Worm (Caenorhabditis elegans) whole organism, young adult: ENCODE measurements around the gene Y62H9A.12.

ENCODE experiments used
- madf-8 ChIP-seq: fragments of 200-800 bp; sonication (Bioruptor generic); conservative IDR thresholded peaks from 2 replicates; pipeline ENCODE4 v1.3.6; 2022; ENCODE audit warnings: missing genetic modification reagents, missing genetic modification characterization, missing compliant biosample characterization
- xnd-1 ChIP-seq: sonication (generic microtip); optimal IDR thresholded peaks from 2 replicates; lab custom pipeline; 2016; ENCODE audit warnings: missing genotype, missing genetic modification reagents, missing genetic modification characterization, missing compliant biosample characterization

DNA sequence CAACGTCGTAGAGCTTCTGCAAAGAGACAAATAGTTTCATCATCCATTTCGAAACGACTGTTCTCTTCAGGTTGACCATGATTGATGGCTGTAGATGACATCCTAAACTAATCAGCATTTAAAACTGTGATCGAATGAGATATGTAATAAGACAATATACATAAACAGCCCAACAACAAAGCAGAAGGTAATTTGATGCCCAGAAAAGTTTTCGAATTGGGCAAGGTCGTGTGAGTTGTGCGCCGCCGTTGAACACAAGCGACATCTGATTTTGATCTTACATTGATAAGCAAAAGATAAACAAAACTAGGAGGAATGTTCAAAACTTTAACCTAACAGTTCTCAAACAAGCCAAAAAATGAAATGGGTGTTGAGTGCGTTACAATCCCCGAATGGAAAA is 28.3 kb upstream of the Y62H9A.12 start, which contains the start of gene Y62H9A.7:
- TF ChIP-seq xnd-1 (tag; lab: Kevin White, UChicago): no peak
- no peak for TF ChIP-seq madf-8 (GFP tag; lab: Robert Waterston, UW)
